Worm (Caenorhabditis elegans): ENCODE measurements around the gene gid-8.

gid-8 gene

ce11 chrV:1471078-1471969 lies 3.8 kb downstream of the gid-8 start (continued):
- TF ChIP-seq ceh-30 (tag; optimal IDR thresholded peaks at IDR 0.05): no peak

ce11 chrV:1471977-1472376 lies 4.4 kb downstream of the gid-8 start:
- no peak for TF ChIP-seq ceh-18 (tag; optimal IDR thresholded peaks at IDR 0.05)
- TF ChIP-seq lim-6 (tag; optimal IDR thresholded peaks at IDR 0.05): no peak
- TF ChIP-seq T23F11.4 (GFP tag; optimal IDR thresholded peaks at IDR 0.05): no peak
- no peak for TF ChIP-seq hlh-13 (GFP tag; optimal IDR thresholded peaks at IDR 0.05)
- TF ChIP-seq ceh-31 (tag; optimal IDR thresholded peaks at IDR 0.05): no peak
- TF ChIP-seq mec-3 (tag; optimal IDR thresholded peaks at IDR 0.05; ENCODE audit: borderline replicate concordance): no peak
- no peak for TF ChIP-seq ceh-2 (tag; optimal IDR thresholded peaks at IDR 0.05)
- no peak for TF ChIP-seq fax-1 (tag; optimal IDR thresholded peaks at IDR 0.05)
- TF ChIP-seq ceh-34 (tag; optimal IDR thresholded peaks at IDR 0.05): no peak
- TF ChIP-seq nhr-11 (tag; optimal IDR thresholded peaks at IDR 0.05): no peak
- no peak for TF ChIP-seq ceh-48 (tag; optimal IDR thresholded peaks at IDR 0.05)
- no peak for TF ChIP-seq nfya-1 (tag; optimal IDR thresholded peaks at IDR 0.05)
- no peak for TF ChIP-seq dve-1 (tag; optimal IDR thresholded peaks at IDR 0.05)
- TF ChIP-seq K09A11.1 (tag; optimal IDR thresholded peaks at IDR 0.05; ENCODE audit: insufficient read depth): no peak
- no peak for TF ChIP-seq npax-4 (tag; optimal IDR thresholded peaks at IDR 0.05)

- TF ChIP-seq hlh-8 (tag; optimal IDR thresholded peaks at IDR 0.05) (peak; percentile 18), ceh-48 (tag; optimal IDR thresholded peaks at IDR 0.05) (peak; percentile 2), pat-9 (tag; optimal IDR thresholded peaks at IDR 0.05) (no peak), nhr-232 (tag; optimal IDR thresholded peaks at IDR 0.05) (no peak), unc-55 (GFP tag; optimal IDR thresholded peaks at IDR 0.05) (peak; percentile 23), pha-2 (tag; optimal IDR thresholded peaks at IDR 0.05) (no peak)
Observed at ce11 chrV:1472569-1472968, 5.0 kb downstream of the gid-8 start.

- peak; percentile 42 for TF ChIP-seq ceh-2 (tag; optimal IDR thresholded peaks at IDR 0.05)
- peak; percentile 36 for TF ChIP-seq ceh-14 (tag; optimal IDR thresholded peaks at IDR 0.05)
- no peak for TF ChIP-seq zip-5 (tag; optimal IDR thresholded peaks at IDR 0.05)
- TF ChIP-seq ceh-30 (tag; optimal IDR thresholded peaks at IDR 0.05): no peak
- TF ChIP-seq ttx-3 (tag; optimal IDR thresholded peaks at IDR 0.05): no peak
- no peak for TF ChIP-seq eyg-1 (tag; optimal IDR thresholded peaks at IDR 0.05)
- TF ChIP-seq pqm-1 (tag; optimal IDR thresholded peaks at IDR 0.05): peak; percentile 20
- no peak for TF ChIP-seq sox-2 (GFP tag; IDR thresholded peaks at IDR 0.05)
- no peak for TF ChIP-seq odd-2 (tag; optimal IDR thresholded peaks at IDR 0.05)
- no peak for TF ChIP-seq fkh-10 (GFP tag; optimal IDR thresholded peaks at IDR 0.05)
- TF ChIP-seq lin-11 (tag; optimal IDR thresholded peaks at IDR 0.05): peak; percentile 16
- TF ChIP-seq ceh-48 (tag; optimal IDR thresholded peaks at IDR 0.05): no peak
- no peak for TF ChIP-seq tbx-7 (tag; optimal IDR thresholded peaks at IDR 0.05)
- TF ChIP-seq K09A11.1 (tag; optimal IDR thresholded peaks at IDR 0.05; ENCODE audit: insufficient read depth): no peak
- TF ChIP-seq ztf-16 (tag; optimal IDR thresholded peaks at IDR 0.05): peak; percentile 28
- TF ChIP-seq dve-1 (tag; optimal IDR thresholded peaks at IDR 0.05): peak; percentile 12
- TF ChIP-seq pag-3 (tag; optimal IDR thresholded peaks at IDR 0.05; ENCODE audit: borderline replicate concordance): no peak
- peak; percentile 10 for TF ChIP-seq fax-1 (tag; optimal IDR thresholded peaks at IDR 0.05)
- TF ChIP-seq ceh-45 (GFP tag; IDR thresholded peaks at IDR 0.05): no peak
- TF ChIP-seq tbx-2 (tag; optimal IDR thresholded peaks at IDR 0.05): peak; percentile 83
- TF ChIP-seq ceh-19 (GFP tag; optimal IDR thresholded peaks at IDR 0.05): no peak
- TF ChIP-seq ceh-18 (tag; optimal IDR thresholded peaks at IDR 0.05): peak; percentile 78
- TF ChIP-seq hlh-15 (tag; optimal IDR thresholded peaks at IDR 0.05): no peak
- TF ChIP-seq Y22D7AL.16 (tag; optimal IDR thresholded peaks at IDR 0.05): no peak
- peak; percentile 60 for TF ChIP-seq fkh-6 (tag; optimal IDR thresholded peaks at IDR 0.05)
- peak; percentile 90 for TF ChIP-seq unc-55 (GFP tag; optimal IDR thresholded peaks at IDR 0.05)
- no peak for TF ChIP-seq hlh-13 (GFP tag; optimal IDR thresholded peaks at IDR 0.05)
- peak; percentile 72 for TF ChIP-seq F13H6.1 (tag; optimal IDR thresholded peaks at IDR 0.05)
- TF ChIP-seq sdc-2 (tag; optimal IDR thresholded peaks at IDR 0.05): peak; percentile 40
- no peak for TF ChIP-seq nhr-232 (tag; optimal IDR thresholded peaks at IDR 0.05)
- TF ChIP-seq ahr-1 (tag; optimal IDR thresholded peaks at IDR 0.05): no peak
- TF ChIP-seq ceh-6 (GFP tag; optimal IDR thresholded peaks at IDR 0.05): no peak
- no peak for TF ChIP-seq lim-6 (tag; optimal IDR thresholded peaks at IDR 0.05)
Observed at ce11 chrV:1474486-1475125, 7.1 kb downstream of the gid-8 start, which contains the start of the genes F53E2.2 and unc-60. Gene F53E2.2, plus strand, starts transcription at chrV:1475086. Gene unc-60, plus strand, starts transcription at chrV:1475086.
